Fruit fly (Drosophila melanogaster): ENCODE measurements around the gene CG15385.

The CG15385 gene

dm6 chr2L:2202853-2203717 is 9.3 kb downstream of the CG15385 start:
- 0 out of 2 replicates have a peak, but pooled peaks have one; percentile 6 for TF ChIP-seq CG10348 (GFP tag; IDR thresholded peaks at IDR 0.05)
- TF ChIP-seq CG9948 (tag; optimal IDR thresholded peaks at IDR 0.05), result no peak
- TF ChIP-seq fd96Ca (GFP tag; IDR thresholded peaks at IDR 0.05), result peak; percentile 81; the same call in 2 of the 3 replicates
- TF ChIP-seq gl (tag; optimal IDR thresholded peaks at IDR 0.05), result peak; percentile 32
- peak; percentile 30 for TF ChIP-seq Pif1A (GFP tag; optimal IDR thresholded peaks at IDR 0.05)
- TF ChIP-seq rn (GFP tag; IDR thresholded peaks at IDR 0.05), result peak; percentile 57; the same call in 1 of the 2 replicates
- TF ChIP-seq CG14655 (GFP tag; optimal IDR thresholded peaks at IDR 0.05), result peak; percentile 64
- TF ChIP-seq Ets98B (GFP tag; IDR thresholded peaks at IDR 0.05), result peak; percentile 88
- TF ChIP-seq D1 (tag; optimal IDR thresholded peaks at IDR 0.05), result no peak
- peak; percentile 49 for TF ChIP-seq Pif1B (GFP tag; optimal IDR thresholded peaks at IDR 0.05)
- peak; percentile 86 for TF ChIP-seq CG32121 (GFP tag; IDR thresholded peaks at IDR 0.05)
- TF ChIP-seq CG4496 (GFP tag; IDR thresholded peaks at IDR 0.05), result peak; percentile 85
- TF ChIP-seq CG8301 (tag; optimal IDR thresholded peaks at IDR 0.05), result peak; percentile 56
- peak; percentile 50 for TF ChIP-seq CG8159 (tag; optimal IDR thresholded peaks at IDR 0.05)
- TF ChIP-seq CG12605 (GFP tag; IDR thresholded peaks at IDR 0.05), result peak; percentile 29; the same call in 1 of the 2 replicates
- peak; percentile 31 for TF ChIP-seq Snoo (tag; optimal IDR thresholded peaks at IDR 0.05)
- no peak for TF ChIP-seq CG15710 (tag; optimal IDR thresholded peaks at IDR 0.05)
- TF ChIP-seq CG13204 (GFP tag; optimal IDR thresholded peaks at IDR 0.05), result peak; percentile 96
- TF ChIP-seq CG34367 (tag; optimal IDR thresholded peaks at IDR 0.05), result no peak
- TF ChIP-seq EcR (GFP tag; optimal IDR thresholded peaks at IDR 0.05), result peak; percentile 100
- TF ChIP-seq CG17806 (tag; optimal IDR thresholded peaks at IDR 0.05), result no peak

dm6 chr2L:2202018-2202852 is 10.1 kb downstream of the CG15385 start:
- TF ChIP-seq EcR (GFP tag; optimal IDR thresholded peaks at IDR 0.05) (peak; percentile 99), Snoo (tag; optimal IDR thresholded peaks at IDR 0.05) (peak; percentile 100), Pif1A (GFP tag; optimal IDR thresholded peaks at IDR 0.05) (peak; percentile 100), CG10348 (GFP tag; IDR thresholded peaks at IDR 0.05) (peak; percentile 97), Ets98B (GFP tag; IDR thresholded peaks at IDR 0.05) (peak; percentile 100), CG14655 (GFP tag; optimal IDR thresholded peaks at IDR 0.05) (peak; percentile 100), CG15710 (tag; optimal IDR thresholded peaks at IDR 0.05) (peak; percentile 100), CG8301 (tag; optimal IDR thresholded peaks at IDR 0.05) (peak; percentile 100), Pif1B (GFP tag; optimal IDR thresholded peaks at IDR 0.05) (peak; percentile 100), gl (tag; optimal IDR thresholded peaks at IDR 0.05) (peak; percentile 99), fd96Ca (GFP tag; IDR thresholded peaks at IDR 0.05) (peak; percentile 99), CG34367 (tag; optimal IDR thresholded peaks at IDR 0.05) (peak; percentile 100), CG8159 (tag; optimal IDR thresholded peaks at IDR 0.05) (peak; percentile 100), CG13204 (GFP tag; optimal IDR thresholded peaks at IDR 0.05) (peak; percentile 98), D1 (tag; optimal IDR thresholded peaks at IDR 0.05) (peak; percentile 99), CG12605 (GFP tag; IDR thresholded peaks at IDR 0.05) (peak; percentile 100), rn (GFP tag; IDR thresholded peaks at IDR 0.05) (peak; percentile 99), CG9948 (tag; optimal IDR thresholded peaks at IDR 0.05) (peak; percentile 100), CG32121 (GFP tag; IDR thresholded peaks at IDR 0.05) (peak; percentile 100), CG4496 (GFP tag; IDR thresholded peaks at IDR 0.05) (peak; percentile 100), CG17806 (tag; optimal IDR thresholded peaks at IDR 0.05) (peak; percentile 100)

- TF ChIP-seq CG8159 (tag; optimal IDR thresholded peaks at IDR 0.05) (peak; percentile 90), CG17806 (tag; optimal IDR thresholded peaks at IDR 0.05) (peak; percentile 90), gl (tag; optimal IDR thresholded peaks at IDR 0.05) (peak; percentile 62), CG4496 (GFP tag; IDR thresholded peaks at IDR 0.05) (peak; percentile 93), CG8301 (tag; optimal IDR thresholded peaks at IDR 0.05) (peak; percentile 95), CG32121 (GFP tag; IDR thresholded peaks at IDR 0.05) (peak; percentile 90), Pif1B (GFP tag; optimal IDR thresholded peaks at IDR 0.05) (peak; percentile 86), CG10348 (GFP tag; IDR thresholded peaks at IDR 0.05) (peak; percentile 39; the same call in 1 of the 2 replicates), EcR (GFP tag; optimal IDR thresholded peaks at IDR 0.05) (no peak), CG15710 (tag; optimal IDR thresholded peaks at IDR 0.05) (peak; percentile 88), rn (GFP tag; IDR thresholded peaks at IDR 0.05) (peak; percentile 67; the same call in 1 of the 2 replicates), D1 (tag; optimal IDR thresholded peaks at IDR 0.05) (peak; percentile 77), CG13204 (GFP tag; optimal IDR thresholded peaks at IDR 0.05) (peak; percentile 11), fd96Ca (GFP tag; IDR thresholded peaks at IDR 0.05) (peak; percentile 89), CG12605 (GFP tag; IDR thresholded peaks at IDR 0.05) (peak; percentile 70; the same call in 1 of the 2 replicates), Ets98B (GFP tag; IDR thresholded peaks at IDR 0.05) (peak; percentile 84), Snoo (tag; optimal IDR thresholded peaks at IDR 0.05) (peak; percentile 75), Pif1A (GFP tag; optimal IDR thresholded peaks at IDR 0.05) (peak; percentile 91), CG9948 (tag; optimal IDR thresholded peaks at IDR 0.05) (peak; percentile 93), CG14655 (GFP tag; optimal IDR thresholded peaks at IDR 0.05) (peak; percentile 98), CG34367 (tag; optimal IDR thresholded peaks at IDR 0.05) (peak; percentile 82)
Observed at dm6 chr2L:2201107-2201561, 11.2 kb downstream of the CG15385 start.
